Fruit fly (Drosophila melanogaster) whole organism, embryonic: ENCODE results near the gene Arv1.

ENCODE experiments used
- B-H1 ChIP-seq: fragments of 200-800 bp; sonication (Bioruptor generic); IDR thresholded peaks from 3 replicates; pipeline ENCODE4 v1.3.6; 2022; ENCODE audit warnings: missing biosample characterization, missing genetic modification characterization
- CG12104 ChIP-seq: fragments of 200-800 bp; sonication (Bioruptor generic); optimal IDR thresholded peaks from 3 replicates; lab custom pipeline; 2016; ENCODE audit warnings: missing biosample characterization, missing genetic modification characterization
- CG17186 ChIP-seq: fragments of 200-800 bp; sonication (Bioruptor generic); optimal IDR thresholded peaks from 3 replicates; lab custom pipeline; 2017; ENCODE audit warnings: missing biosample characterization, missing genetic modification reagents, missing genetic modification characterization
- CG30020 ChIP-seq: fragments of 200-800 bp; optimal IDR thresholded peaks from 2 replicates; lab custom pipeline; 2019; ENCODE audit warnings: missing biosample characterization, mild to moderate bottlenecking, missing genetic modification characterization, moderate library complexity
- CG31441 ChIP-seq: fragments of 200-800 bp; sonication (Bioruptor generic); IDR thresholded peaks from 2 replicates; pipeline ENCODE4 v1.3.6; 2022; ENCODE audit warnings: missing biosample characterization, missing genetic modification characterization
- CG34224 ChIP-seq: fragments of 200-800 bp; sonication (Bioruptor generic); IDR thresholded peaks from 3 replicates; pipeline ENCODE4 v1.3.6; 2022; ENCODE audit warnings: missing biosample characterization, missing genetic modification characterization; ENCODE audit not compliant: partially characterized antibody
- CG4617 ChIP-seq: fragments of 200-800 bp; sonication (Bioruptor generic); optimal IDR thresholded peaks from 3 replicates; lab custom pipeline; 2016; ENCODE audit warnings: missing biosample characterization, missing genetic modification characterization, borderline replicate concordance
- CG4854 ChIP-seq: fragments of 200-800 bp; sonication (Bioruptor generic); optimal IDR thresholded peaks from 2 replicates; lab custom pipeline; 2016; ENCODE audit warnings: missing biosample characterization, missing genetic modification characterization, inconsistent platforms
- CG6791 ChIP-seq: fragments of 200-800 bp; sonication (Bioruptor generic); IDR thresholded peaks from 3 replicates; pipeline ENCODE4 v1.3.6; 2022; ENCODE audit warnings: missing biosample characterization, missing genetic modification characterization; ENCODE audit not compliant: partially characterized antibody
- CG7372 ChIP-seq: fragments of 200-800 bp; sonication (Bioruptor generic); IDR thresholded peaks from 2 replicates; pipeline ENCODE4 v1.3.6; 2022; ENCODE audit warnings: missing biosample characterization, missing genetic modification characterization
- CG8089 ChIP-seq: fragments of 200-800 bp; sonication (Bioruptor generic); optimal IDR thresholded peaks from 3 replicates; lab custom pipeline; 2016; ENCODE audit warnings: missing biosample characterization, missing genetic modification characterization
- CG8281 ChIP-seq: fragments of 200-800 bp; sonication (Bioruptor generic); optimal IDR thresholded peaks from 2 replicates; lab custom pipeline; 2018; ENCODE audit warnings: missing biosample characterization, mild to moderate bottlenecking, missing genetic modification characterization, moderate library complexity
- Dad ChIP-seq: fragments of 200-800 bp; sonication (Bioruptor generic); optimal IDR thresholded peaks from 3 replicates; lab custom pipeline; 2016; ENCODE audit warnings: missing biosample characterization, missing genetic modification characterization
- Dbx ChIP-seq: fragments of 200-800 bp; sonication (Bioruptor generic); IDR thresholded peaks from 3 replicates; pipeline ENCODE4 v1.3.6; 2022; ENCODE audit warnings: missing biosample characterization, missing genetic modification characterization
- Doc3 ChIP-seq: fragments of 200-800 bp; sonication (Bioruptor generic); IDR thresholded peaks from 3 replicates; pipeline ENCODE4 v1.3.6; 2022; ENCODE audit warnings: missing biosample characterization, missing genetic modification characterization; ENCODE audit not compliant: partially characterized antibody
- Dp ChIP-seq: fragments of 200-800 bp; sonication (Bioruptor generic); optimal IDR thresholded peaks from 2 replicates; lab custom pipeline; 2018; ENCODE audit warnings: missing biosample characterization, mild to moderate bottlenecking, missing genetic modification characterization, moderate library complexity
- E2f2 ChIP-seq: fragments of 200-800 bp; sonication (Bioruptor generic); IDR thresholded peaks from 2 replicates; pipeline ENCODE4 v1.3.6; 2022; ENCODE audit warnings: missing biosample characterization, missing genetic modification characterization
- Elba2 ChIP-seq: fragments of 200-800 bp; sonication (Bioruptor generic); optimal IDR thresholded peaks from 3 replicates; lab custom pipeline; 2016; ENCODE audit warnings: missing biosample characterization, missing genetic modification characterization
- Hr78 ChIP-seq, 2 experiments: fragments of 200-800 bp in 1 of 2; fragments of >200 bp in 1 of 2; sonication (Bioruptor generic) in 1 of 2; optimal IDR thresholded peaks; 2 replicates each; lab custom pipeline; 2017 to 2019; ENCODE audit warnings: missing biosample characterization in 2 of 2, missing genetic modification characterization in 2 of 2, mild to moderate bottlenecking in 1 of 2, moderate library complexity in 1 of 2
- Meics ChIP-seq: fragments of 200-800 bp; sonication (Bioruptor generic); optimal IDR thresholded peaks from 2 replicates; lab custom pipeline; 2017; ENCODE audit warnings: missing biosample characterization, mild to moderate bottlenecking, missing genetic modification characterization
- Myb ChIP-seq: fragments of 200-800 bp; sonication (Bioruptor generic); optimal IDR thresholded peaks from 2 replicates; lab custom pipeline; 2016; ENCODE audit warnings: missing biosample characterization, missing genetic modification characterization
- Opbp ChIP-seq: fragments of 200-800 bp; sonication (Bioruptor generic); IDR thresholded peaks from 3 replicates; pipeline ENCODE4 v1.3.6; 2022; ENCODE audit warnings: missing biosample characterization, missing genetic modification characterization; ENCODE audit not compliant: partially characterized antibody
- Rfx ChIP-seq: fragments of 200-800 bp; sonication (Bioruptor generic); IDR thresholded peaks from 2 replicates; pipeline ENCODE4 v1.3.6; 2022; ENCODE audit warnings: missing biosample characterization, missing genetic modification characterization
- Scr ChIP-seq: fragments of 200-800 bp; sonication (Bioruptor generic); IDR thresholded peaks from 2 replicates; pipeline ENCODE4 v1.3.6; 2022; ENCODE audit warnings: missing biosample characterization, missing genetic modification characterization; ENCODE audit not compliant: partially characterized antibody
- Taf1 ChIP-seq: fragments of 200-800 bp; sonication (Bioruptor generic); IDR thresholded peaks from 2 replicates; pipeline ENCODE4 v1.3.6; 2022; ENCODE audit warnings: missing biosample characterization, missing genetic modification characterization
- YL-1 ChIP-seq: fragments of 200-800 bp; sonication (Bioruptor generic); optimal IDR thresholded peaks from 3 replicates; lab custom pipeline; 2017; ENCODE audit warnings: missing biosample characterization, mild to moderate bottlenecking, missing genetic modification characterization
- ac ChIP-seq: fragments of 200-800 bp; sonication (Bioruptor generic); optimal IDR thresholded peaks from 3 replicates; lab custom pipeline; 2017; ENCODE audit warnings: missing biosample characterization, mild to moderate bottlenecking, missing genetic modification characterization
- ato ChIP-seq: fragments of 200-800 bp; sonication (Bioruptor generic); IDR thresholded peaks from 2 replicates; pipeline ENCODE4 v1.3.6; 2022; ENCODE audit warnings: missing biosample characterization, missing genetic modification characterization; ENCODE audit not compliant: partially characterized antibody
- bbx ChIP-seq: fragments of 200-800 bp; sonication (Bioruptor generic); IDR thresholded peaks from 2 replicates; pipeline ENCODE4 v1.3.6; 2022; ENCODE audit warnings: missing biosample characterization, missing genetic modification characterization; ENCODE audit not compliant: partially characterized antibody
- cg ChIP-seq: fragments of 200-800 bp; sonication (Bioruptor generic); optimal IDR thresholded peaks from 3 replicates; lab custom pipeline; 2019; ENCODE audit warnings: missing biosample characterization, mild to moderate bottlenecking, missing genetic modification characterization, moderate library complexity
- chinmo ChIP-seq: fragments of 200-800 bp; sonication (Bioruptor generic); IDR thresholded peaks from 4 replicates; pipeline ENCODE4 v1.3.6; 2022; ENCODE audit warnings: missing biosample characterization, missing genetic modification characterization; ENCODE audit not compliant: partially characterized antibody
- disco-r ChIP-seq: fragments of 200-800 bp; sonication (Bioruptor generic); optimal IDR thresholded peaks from 2 replicates; lab custom pipeline; 2016; ENCODE audit warnings: missing biosample characterization, missing genetic modification characterization
- dmrt99B ChIP-seq: fragments of 200-800 bp; sonication (Bioruptor generic); optimal IDR thresholded peaks from 2 replicates; lab custom pipeline; 2018; ENCODE audit warnings: missing biosample characterization, mild to moderate bottlenecking, missing genetic modification characterization, moderate library complexity
- eyg ChIP-seq: fragments of 200-800 bp; sonication (Bioruptor generic); optimal IDR thresholded peaks from 3 replicates; lab custom pipeline; 2016; ENCODE audit warnings: missing biosample characterization, missing genetic modification characterization
- ftz-f1 ChIP-seq: fragments of 200-800 bp; sonication (Bioruptor generic); optimal IDR thresholded peaks from 2 replicates; lab custom pipeline; 2016; ENCODE audit warnings: missing biosample characterization, missing genetic modification characterization
- gcm ChIP-seq: fragments of 200-800 bp; sonication (Bioruptor generic); optimal IDR thresholded peaks from 2 replicates; lab custom pipeline; 2019; ENCODE audit warnings: missing biosample characterization, mild to moderate bottlenecking, missing genetic modification characterization, moderate library complexity
- hb ChIP-seq: fragments of 200-800 bp; sonication (Bioruptor generic); IDR thresholded peaks from 3 replicates; pipeline ENCODE4 v1.3.6; 2022; ENCODE audit warnings: missing biosample characterization, missing genetic modification characterization; ENCODE audit not compliant: partially characterized antibody
- hbn ChIP-seq: fragments of 200-800 bp; sonication (Bioruptor generic); IDR thresholded peaks from 2 replicates; pipeline ENCODE4 v1.3.6; 2022; ENCODE audit warnings: missing biosample characterization, missing genetic modification characterization; ENCODE audit not compliant: partially characterized antibody
- inv ChIP-seq: fragments of 200-800 bp; sonication (Bioruptor generic); IDR thresholded peaks from 2 replicates; pipeline ENCODE4 v1.3.6; 2022; ENCODE audit warnings: missing biosample characterization, missing genetic modification characterization; ENCODE audit not compliant: partially characterized antibody
- lab ChIP-seq: fragments of 200-800 bp; sonication (Bioruptor generic); optimal IDR thresholded peaks from 3 replicates; lab custom pipeline; 2017; ENCODE audit warnings: missing biosample characterization, missing genetic modification characterization, mild to moderate bottlenecking, moderate library complexity, missing genetic modification reagents
- nerfin-2 ChIP-seq: fragments of 200-800 bp; sonication (Bioruptor generic); IDR thresholded peaks from 2 replicates; pipeline ENCODE4 v1.3.6; 2022; ENCODE audit warnings: missing biosample characterization, missing genetic modification characterization; ENCODE audit not compliant: partially characterized antibody
- phol ChIP-seq: fragments of 200-800 bp; sonication (Bioruptor generic); optimal IDR thresholded peaks from 3 replicates; lab custom pipeline; 2018; ENCODE audit warnings: missing biosample characterization, mild to moderate bottlenecking, missing genetic modification characterization, moderate library complexity
- pzg ChIP-seq: fragments of 200-800 bp; sonication (Bioruptor generic); optimal IDR thresholded peaks from 3 replicates; lab custom pipeline; 2018; ENCODE audit warnings: missing biosample characterization, mild to moderate bottlenecking, missing genetic modification characterization, moderate library complexity
- ranshi ChIP-seq: fragments of 200-800 bp; sonication (Bioruptor generic); IDR thresholded peaks from 2 replicates; pipeline ENCODE4 v1.3.6; 2022; ENCODE audit warnings: missing biosample characterization, missing genetic modification characterization
- ro ChIP-seq: fragments of 200-800 bp; sonication (Bioruptor generic); IDR thresholded peaks from 2 replicates; pipeline ENCODE4 v1.3.6; 2022; ENCODE audit warnings: missing biosample characterization, missing genetic modification characterization
- sug ChIP-seq: fragments of 200-800 bp; optimal IDR thresholded peaks from 2 replicates; lab custom pipeline; 2019; ENCODE audit warnings: missing biosample characterization, mild to moderate bottlenecking, missing genetic modification characterization, moderate library complexity
- tna ChIP-seq: fragments of 200-800 bp; sonication (Bioruptor generic); IDR thresholded peaks from 2 replicates; pipeline ENCODE4 v1.3.6; 2022; ENCODE audit warnings: missing biosample characterization, missing genetic modification characterization; ENCODE audit not compliant: partially characterized antibody
- vfl ChIP-seq: fragments of 200-800 bp; sonication (Bioruptor generic); optimal IDR thresholded peaks from 2 replicates; lab custom pipeline; 2016; ENCODE audit warnings: missing biosample characterization, missing genetic modification characterization
- z ChIP-seq: fragments of 200-800 bp; sonication (Bioruptor generic); IDR thresholded peaks from 3 replicates; pipeline ENCODE4 v1.3.6; 2022; ENCODE audit warnings: missing biosample characterization, missing genetic modification characterization

Gene Arv1

DNA sequence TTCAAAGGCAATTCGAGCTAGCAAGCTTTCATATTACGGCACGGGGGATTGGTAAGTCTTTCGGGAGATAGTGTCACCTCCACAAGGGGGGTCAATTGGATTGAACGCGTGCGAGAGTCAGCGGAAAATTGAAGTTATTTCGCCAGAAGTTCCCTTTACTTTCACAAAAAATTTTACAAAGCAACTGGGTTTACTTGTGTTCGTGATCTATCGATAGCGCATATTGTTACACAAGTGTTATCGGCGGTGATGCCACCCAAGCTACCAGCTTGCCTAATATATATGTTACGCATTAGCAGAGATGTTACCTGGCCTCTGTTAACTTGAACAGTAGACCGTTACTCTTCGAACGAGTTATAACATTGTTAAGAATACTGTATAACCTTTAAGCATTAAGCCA is 25.6 kb upstream of the Arv1 start, which contains the start of gene Wnk (continued):
- TF ChIP-seq Meics, result no peak
- no peak for TF ChIP-seq lab (GFP tag; lab: Kevin White, UChicago)
- TF ChIP-seq ftz-f1 (GFP tag; lab: Kevin White, UChicago), result no peak
- TF ChIP-seq Opbp (GFP tag; lab: Robert Waterston, UW), result peak; percentile 83
- peak; percentile 83 for TF ChIP-seq pzg (GFP tag; lab: Kevin White, UChicago)
- TF ChIP-seq CG31441 (GFP tag; lab: Robert Waterston, UW), result no peak
- TF ChIP-seq CG8089, result no peak
- TF ChIP-seq ro, result no peak
- peak; percentile 59 for TF ChIP-seq inv (GFP tag; lab: Robert Waterston, UW)
- TF ChIP-seq B-H1 (GFP tag; lab: Robert Waterston, UW), result no peak
- peak; percentile 72 for TF ChIP-seq ato (GFP tag; lab: Robert Waterston, UW)
- peak; percentile 64; the same call in 1 of the 2 replicates for TF ChIP-seq nerfin-2 (GFP tag; lab: Robert Waterston, UW)
- no peak for TF ChIP-seq Taf1 (GFP tag; lab: Robert Waterston, UW)
- TF ChIP-seq YL-1 (GFP tag; lab: Kevin White, UChicago), result peak; percentile 81
- 0 out of 3 replicates have a peak, but pooled peaks have one; percentile 39 for TF ChIP-seq hb
- TF ChIP-seq E2f2 (GFP tag; lab: Robert Waterston, UW), result peak; percentile 30; the same call in 1 of the 2 replicates
- TF ChIP-seq ranshi (GFP tag; lab: Robert Waterston, UW), result no peak
- TF ChIP-seq ac, result no peak
- peak; percentile 93 for TF ChIP-seq Myb (GFP tag; lab: Kevin White, UChicago)
- no peak for TF ChIP-seq Dad (GFP tag; lab: Kevin White, UChicago)
- peak; percentile 73 for TF ChIP-seq Scr (GFP tag; lab: Robert Waterston, UW)
- no peak for TF ChIP-seq vfl (GFP tag; lab: Kevin White, UChicago)
- TF ChIP-seq chinmo (GFP tag; lab: Robert Waterston, UW), result peak; percentile 80; the same call in 1 of the 4 replicates
- peak; percentile 35 for TF ChIP-seq CG17186 (GFP tag; lab: Kevin White, UChicago)
- peak; percentile 62; the same call in 2 of the 3 replicates for TF ChIP-seq Doc3
- peak; percentile 82 for TF ChIP-seq hbn (GFP tag; lab: Robert Waterston, UW)
- no peak for TF ChIP-seq Dbx (GFP tag; lab: Robert Waterston, UW)
- peak; percentile 73 for TF ChIP-seq CG6791 (GFP tag; lab: Robert Waterston, UW)
- TF ChIP-seq bbx (GFP tag; lab: Robert Waterston, UW), result peak; percentile 83
- TF ChIP-seq CG30020 (tag; lab: Kevin White, UChicago), result peak; percentile 36
- TF ChIP-seq CG8281 (tag; lab: Kevin White, UChicago), result no peak
- TF ChIP-seq Elba2, result no peak
- TF ChIP-seq Dp, result peak; percentile 35
- TF ChIP-seq Hr78 (GFP tag; optimal IDR thresholded peaks at IDR 0.05; lab: Kevin White, UChicago), result no peak
- TF ChIP-seq disco-r (GFP tag; lab: Kevin White, UChicago), result no peak
- TF ChIP-seq sug (tag; lab: Kevin White, UChicago), result no peak
- peak; percentile 82 for TF ChIP-seq CG34224 (GFP tag; lab: Robert Waterston, UW)
- no peak for TF ChIP-seq eyg (GFP tag; lab: Kevin White, UChicago)
- TF ChIP-seq CG4617, result peak; percentile 62
- no peak for TF ChIP-seq CG7372 (GFP tag; lab: Robert Waterston, UW)
- TF ChIP-seq dmrt99B (tag; lab: Kevin White, UChicago), result no peak
- TF ChIP-seq Rfx, result no peak; the same call in 1 of the 2 replicates
- TF ChIP-seq gcm (GFP tag; lab: Kevin White, UChicago), result no peak
- no peak for TF ChIP-seq CG12104 (GFP tag; lab: Kevin White, UChicago)
- TF ChIP-seq tna, result peak; percentile 81
- peak; percentile 70 for TF ChIP-seq cg (GFP tag; lab: Kevin White, UChicago)
- TF ChIP-seq z (GFP tag; lab: Robert Waterston, UW), result no peak
- no peak for TF ChIP-seq phol (tag; lab: Kevin White, UChicago)
- no peak for TF ChIP-seq CG4854 (GFP tag; lab: Kevin White, UChicago)
